Worm (Caenorhabditis elegans) whole organism, L4/young adult: Measurements from ENCODE around the gene ttr-19.

Source experiments
- dao-5 ChIP-seq: sonication (generic microtip); optimal IDR thresholded peaks from 2 replicates; lab custom pipeline; 2016; ENCODE audit warnings: missing genotype, missing genetic modification characterization, moderate library complexity, missing compliant biosample characterization
- him-1 ChIP-seq: sonication (generic microtip); optimal IDR thresholded peaks from 2 replicates; lab custom pipeline; 2016; ENCODE audit warnings: missing genotype, missing genetic modification reagents, missing genetic modification characterization, missing compliant biosample characterization

ce11 chrV:10210244-10210643, 17.0 kb downstream of the ttr-19 start, which contains the start of gene tftc-3:
- no peak for TF ChIP-seq dao-5 (tag; lab: Kevin White, UChicago)
- TF ChIP-seq him-1: no peak
